Fruit fly (Drosophila melanogaster) whole organism, pupa: ENCODE data around the gene CG31548.

Experiments used
- CG10348 ChIP-seq: fragments of 200-800 bp; sonication (Bioruptor generic); IDR thresholded peaks from 2 replicates; pipeline ENCODE4 v1.3.6; 2022; ENCODE audit warnings: missing biosample characterization, missing genetic modification characterization
- CG12605 ChIP-seq: fragments of 200-800 bp; sonication (Bioruptor generic); IDR thresholded peaks from 2 replicates; pipeline ENCODE4 v1.3.6; 2022; ENCODE audit warnings: missing biosample characterization, missing genetic modification characterization
- CG13204 ChIP-seq: fragments of 200-800 bp; sonication (Bioruptor generic); optimal IDR thresholded peaks from 2 replicates; lab custom pipeline; 2018; ENCODE audit warnings: missing biosample characterization, mild to moderate bottlenecking, missing genetic modification characterization, moderate library complexity
- CG14655 ChIP-seq: fragments of 200-800 bp; sonication (Bioruptor generic); optimal IDR thresholded peaks from 3 replicates; lab custom pipeline; 2017; ENCODE audit warnings: mild to moderate bottlenecking, missing biosample characterization, missing genetic modification reagents, missing genetic modification characterization
- CG15710 ChIP-seq: fragments of 200-800 bp; sonication (Bioruptor generic); optimal IDR thresholded peaks from 2 replicates; lab custom pipeline; 2018; ENCODE audit warnings: missing biosample characterization, mild to moderate bottlenecking, missing genetic modification characterization, moderate library complexity
- CG17806 ChIP-seq: fragments of 200-800 bp; sonication (Bioruptor generic); optimal IDR thresholded peaks from 2 replicates; lab custom pipeline; 2018; ENCODE audit warnings: missing biosample characterization, mild to moderate bottlenecking, missing genetic modification characterization, moderate library complexity
- CG32121 ChIP-seq: fragments of 200-800 bp; sonication (Bioruptor generic); IDR thresholded peaks from 2 replicates; pipeline ENCODE4 v1.3.6; 2022; ENCODE audit warnings: missing biosample characterization, missing genetic modification characterization
- CG34367 ChIP-seq: fragments of 200-800 bp; sonication (Bioruptor generic); optimal IDR thresholded peaks from 2 replicates; lab custom pipeline; 2018; ENCODE audit warnings: missing biosample characterization, mild to moderate bottlenecking, missing genetic modification characterization
- CG4496 ChIP-seq: fragments of 200-800 bp; sonication (Bioruptor generic); IDR thresholded peaks from 3 replicates; pipeline ENCODE4 v1.3.6; 2022; ENCODE audit warnings: missing biosample characterization, missing genetic modification characterization
- CG8159 ChIP-seq: fragments of 200-800 bp; sonication (Bioruptor generic); optimal IDR thresholded peaks from 3 replicates; lab custom pipeline; 2018; ENCODE audit warnings: missing biosample characterization, mild to moderate bottlenecking, missing genetic modification characterization, moderate library complexity
- CG8301 ChIP-seq: fragments of 200-800 bp; sonication (Bioruptor generic); optimal IDR thresholded peaks from 2 replicates; lab custom pipeline; 2018; ENCODE audit warnings: missing biosample characterization, mild to moderate bottlenecking, missing genetic modification characterization
- CG9948 ChIP-seq: fragments of 200-800 bp; sonication (Bioruptor generic); optimal IDR thresholded peaks from 2 replicates; lab custom pipeline; 2018; ENCODE audit warnings: missing biosample characterization, mild to moderate bottlenecking, missing genetic modification characterization, moderate library complexity
- D1 ChIP-seq: fragments of 200-800 bp; sonication (Bioruptor generic); optimal IDR thresholded peaks from 2 replicates; lab custom pipeline; 2018; ENCODE audit warnings: missing biosample characterization, mild to moderate bottlenecking, missing genetic modification characterization, moderate library complexity
- EcR ChIP-seq: fragments of 200-800 bp; sonication (Bioruptor generic); optimal IDR thresholded peaks from 3 replicates; lab custom pipeline; 2019; ENCODE audit warnings: missing biosample characterization, missing genetic modification characterization, mild to moderate bottlenecking, moderate library complexity, missing genetic modification reagents
- Ets98B ChIP-seq: fragments of 200-800 bp; sonication (Bioruptor generic); IDR thresholded peaks from 2 replicates; pipeline ENCODE4 v1.3.6; 2022; ENCODE audit warnings: missing biosample characterization, missing genetic modification characterization
- Pif1A ChIP-seq: fragments of 200-800 bp; sonication (Bioruptor generic); optimal IDR thresholded peaks from 3 replicates; lab custom pipeline; 2016; ENCODE audit warnings: missing biosample characterization, missing genetic modification characterization
- Pif1B ChIP-seq: fragments of 200-800 bp; sonication (Bioruptor generic); optimal IDR thresholded peaks from 3 replicates; lab custom pipeline; 2016; ENCODE audit warnings: missing biosample characterization, missing genetic modification characterization
- Snoo ChIP-seq: fragments of 200-800 bp; sonication (Bioruptor generic); optimal IDR thresholded peaks from 3 replicates; lab custom pipeline; 2017; ENCODE audit warnings: missing biosample characterization, mild to moderate bottlenecking, missing genetic modification characterization, inconsistent platforms
- fd96Ca ChIP-seq: fragments of 200-800 bp; sonication (Bioruptor generic); IDR thresholded peaks from 3 replicates; pipeline ENCODE4 v1.3.6; 2022; ENCODE audit warnings: missing biosample characterization, missing genetic modification characterization
- gl ChIP-seq: fragments of 200-800 bp; sonication (Bioruptor generic); optimal IDR thresholded peaks from 2 replicates; lab custom pipeline; 2018; ENCODE audit warnings: missing biosample characterization, mild to moderate bottlenecking, missing genetic modification characterization
- rn ChIP-seq: fragments of 200-800 bp; sonication (Bioruptor generic); IDR thresholded peaks from 2 replicates; pipeline ENCODE4 v1.3.6; 2022; ENCODE audit warnings: missing biosample characterization, missing genetic modification characterization

CG31548 gene

dm6 chr3R:5660198-5660893, 23.7 kb upstream of the CG31548 start, which contains the start of gene Wdr33:
Wdr33 (plus strand) TSS chr3R:5660635.
- TF ChIP-seq CG17806 (tag; lab: Kevin White, UChicago) = peak; percentile 20
- no peak for TF ChIP-seq CG8301
- 0 out of 2 replicates have a peak, but pooled peaks have one; percentile 6 for TF ChIP-seq Ets98B
- peak; percentile 45 for TF ChIP-seq CG9948 (tag; lab: Kevin White, UChicago)
- peak; percentile 33 for TF ChIP-seq Snoo (tag; lab: Kevin White, UChicago)
- TF ChIP-seq CG8159 = peak; percentile 37
- TF ChIP-seq CG4496 = peak; percentile 47; the same call in 2 of the 3 replicates
- no peak for TF ChIP-seq CG13204
- no peak for TF ChIP-seq gl (tag; lab: Kevin White, UChicago)
- TF ChIP-seq CG15710 (tag; lab: Kevin White, UChicago) = peak; percentile 22

dm6 chr3R:5659829-5660197, 23.2 kb upstream of the CG31548 start, which contains the start of gene CG2182:
CG2182 (minus strand) TSS chr3R:5659912.
- TF ChIP-seq CG4496 = no peak
- no peak for TF ChIP-seq CG14655 (GFP tag; lab: Kevin White, UChicago)
- no peak for TF ChIP-seq CG10348 (GFP tag; lab: Robert Waterston, UW)
- TF ChIP-seq CG13204 = no peak
- no peak for TF ChIP-seq CG34367 (tag; lab: Kevin White, UChicago)
- no peak for TF ChIP-seq CG17806 (tag; lab: Kevin White, UChicago)
- TF ChIP-seq Pif1B = no peak
- TF ChIP-seq Ets98B = no peak
- no peak for TF ChIP-seq gl (tag; lab: Kevin White, UChicago)
- no peak for TF ChIP-seq EcR
- no peak for TF ChIP-seq fd96Ca (GFP tag; lab: Robert Waterston, UW)
- no peak for TF ChIP-seq CG32121 (GFP tag; lab: Robert Waterston, UW)
- no peak for TF ChIP-seq CG8301
- TF ChIP-seq D1 (tag; lab: Kevin White, UChicago) = no peak
- TF ChIP-seq CG15710 (tag; lab: Kevin White, UChicago) = no peak
- no peak for TF ChIP-seq CG9948 (tag; lab: Kevin White, UChicago)
- no peak for TF ChIP-seq rn (GFP tag; lab: Robert Waterston, UW)
- TF ChIP-seq CG8159 = no peak
- no peak for TF ChIP-seq CG12605
- no peak for TF ChIP-seq Pif1A

- TF ChIP-seq CG8301 (no peak), CG9948 (tag; lab: Kevin White, UChicago) (no peak), CG4496 (peak; percentile 8; the same call in 1 of the 3 replicates), Ets98B (0 out of 2 replicates have a peak, but pooled peaks have one; percentile 19), CG13204 (no peak), CG32121 (GFP tag; lab: Robert Waterston, UW) (peak; percentile 27; the same call in 1 of the 2 replicates), fd96Ca (GFP tag; lab: Robert Waterston, UW) (no peak; the same call in 2 of the 3 replicates), CG34367 (tag; lab: Kevin White, UChicago) (no peak), Pif1B (no peak), CG10348 (GFP tag; lab: Robert Waterston, UW) (no peak), EcR (peak; percentile 62), CG15710 (tag; lab: Kevin White, UChicago) (no peak), rn (GFP tag; lab: Robert Waterston, UW) (no peak)
Observed at dm6 chr3R:5658984-5659802, 22.5 kb upstream of the CG31548 start.

- TF ChIP-seq CG13204 = no peak
- TF ChIP-seq gl (tag; lab: Kevin White, UChicago) = peak; percentile 67
- TF ChIP-seq CG9948 (tag; lab: Kevin White, UChicago) = peak; percentile 83
- TF ChIP-seq CG17806 (tag; lab: Kevin White, UChicago) = peak; percentile 85
- peak; percentile 91 for TF ChIP-seq CG32121 (GFP tag; lab: Robert Waterston, UW)
- peak; percentile 73 for TF ChIP-seq Pif1B
- peak; percentile 88 for TF ChIP-seq CG4496
- peak; percentile 84 for TF ChIP-seq fd96Ca (GFP tag; lab: Robert Waterston, UW)
- TF ChIP-seq CG34367 (tag; lab: Kevin White, UChicago) = peak; percentile 81
- peak; percentile 12 for TF ChIP-seq EcR
- TF ChIP-seq CG15710 (tag; lab: Kevin White, UChicago) = peak; percentile 90
- TF ChIP-seq Pif1A = peak; percentile 87
- TF ChIP-seq CG8159 = peak; percentile 89
- no peak for TF ChIP-seq D1 (tag; lab: Kevin White, UChicago)
- peak; percentile 59; the same call in 1 of the 2 replicates for TF ChIP-seq CG10348 (GFP tag; lab: Robert Waterston, UW)
- peak; percentile 85 for TF ChIP-seq rn (GFP tag; lab: Robert Waterston, UW)
- TF ChIP-seq CG8301 = peak; percentile 74
- no peak for TF ChIP-seq CG14655 (GFP tag; lab: Kevin White, UChicago)
- peak; percentile 84 for TF ChIP-seq Snoo (tag; lab: Kevin White, UChicago)
- peak; percentile 85 for TF ChIP-seq Ets98B
- TF ChIP-seq CG12605 = peak; percentile 49; the same call in 1 of the 2 replicates
- TF ChIP-seq, all 21 proteins: peak for 18
Observed at dm6 chr3R:5654692-5655181, 18.1 kb upstream of the CG31548 start, which contains the start of the genes elm and MED27. elm (minus strand) TSS chr3R:5654861. MED27 (plus strand) TSS chr3R:5655139.

- TF ChIP-seq CG15710 (tag; lab: Kevin White, UChicago) (no peak), Snoo (tag; lab: Kevin White, UChicago) (no peak), CG14655 (GFP tag; lab: Kevin White, UChicago) (no peak), Ets98B (no peak), Pif1A (no peak), CG9948 (tag; lab: Kevin White, UChicago) (no peak), CG12605 (no peak), fd96Ca (GFP tag; lab: Robert Waterston, UW) (no peak), CG10348 (GFP tag; lab: Robert Waterston, UW) (no peak), rn (GFP tag; lab: Robert Waterston, UW) (no peak), CG34367 (tag; lab: Kevin White, UChicago) (no peak), CG8159 (no peak), CG32121 (GFP tag; lab: Robert Waterston, UW) (no peak), gl (tag; lab: Kevin White, UChicago) (no peak), CG8301 (no peak)
Observed at dm6 chr3R:5653887-5654286, 17.2 kb upstream of the CG31548 start.
